Worm (Caenorhabditis elegans) whole organism, L4 larva: ENCODE measurements around the gene C25F9.4.

Experiments used
- daf-12 ChIP-seq: fragments of 150-350 bp; optimal IDR thresholded peaks from 2 replicates; lab custom pipeline; 2014; ENCODE audit warnings: missing biosample characterization, missing genetic modification reagents, missing genetic modification characterization
- lin-38 ChIP-seq: fragments of 200-800 bp; sonication (Bioruptor generic); IDR thresholded peaks from 2 replicates; pipeline ENCODE4 v1.3.6; 2022; ENCODE audit warnings: missing genetic modification reagents, missing genetic modification characterization, missing compliant biosample characterization
- mdl-1 ChIP-seq, 2 experiments: fragments of 150-350 bp in 1 of 2; sonication (generic microtip) in 1 of 2; optimal IDR thresholded peaks; 2 replicates each; lab custom pipeline; 2014 to 2017; ENCODE audit warnings: missing biosample characterization in 2 of 2, missing genetic modification characterization in 2 of 2

DNA sequence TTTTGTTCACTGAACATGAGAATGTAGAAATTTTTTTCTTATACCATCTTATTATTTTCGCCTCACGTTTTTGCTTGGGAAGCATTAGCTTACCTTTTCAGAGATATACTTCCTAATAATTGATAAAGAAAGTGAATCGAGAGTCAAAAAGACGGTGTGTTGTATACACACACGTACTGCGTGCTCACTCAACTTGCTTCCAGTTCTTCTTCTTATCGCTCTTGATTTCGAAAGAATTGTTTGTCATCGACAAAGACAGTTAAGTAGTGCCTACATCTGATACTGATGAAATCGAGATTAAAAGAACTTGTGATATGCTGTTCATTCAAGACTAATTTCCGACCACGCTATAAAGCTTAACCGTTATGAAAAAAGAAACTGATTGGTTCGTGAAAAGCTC is 5.7 kb downstream of the C25F9.4 start, which contains the start of gene C25F9.5:
- TF ChIP-seq lin-38 (no peak), mdl-1 (tag; optimal IDR thresholded peaks at IDR 0.05; lab: Kevin White, UChicago) (no peak), daf-12 (tag; lab: Kevin White, UChicago) (no peak)
